Worm (Caenorhabditis elegans) whole organism, L3 larva: ENCODE results near the gene Y17G9B.11.

Experiments
- R02D3.7 ChIP-seq: fragments of 150-350 bp; optimal IDR thresholded peaks from 2 replicates; lab custom pipeline; 2014; ENCODE audit warnings: missing biosample characterization, missing genetic modification characterization
- aly-2 ChIP-seq: fragments of 150-350 bp; optimal IDR thresholded peaks from 2 replicates; lab custom pipeline; 2014; ENCODE audit warnings: missing biosample characterization, missing genetic modification characterization
- ceh-28 ChIP-seq: fragments of 150-350 bp; optimal IDR thresholded peaks from 2 replicates; lab custom pipeline; 2014; ENCODE audit warnings: missing biosample characterization, missing genetic modification reagents, missing genetic modification characterization
- ceh-82 ChIP-seq: fragments of 150-350 bp; optimal IDR thresholded peaks from 2 replicates; lab custom pipeline; 2014; ENCODE audit warnings: missing biosample characterization, missing genetic modification characterization
- ceh-9 ChIP-seq: sonication (generic microtip); optimal IDR thresholded peaks from 2 replicates; lab custom pipeline; 2018; ENCODE audit warnings: missing biosample characterization, missing genetic modification characterization
- daf-12 ChIP-seq: fragments of 150-350 bp; optimal IDR thresholded peaks from 2 replicates; lab custom pipeline; 2014; ENCODE audit warnings: missing biosample characterization, missing genetic modification reagents, missing genetic modification characterization
- egl-27 ChIP-seq: sonication (generic microtip); optimal IDR thresholded peaks from 4 replicates; lab custom pipeline; 2017; ENCODE audit warnings: missing biosample characterization, missing genetic modification reagents, missing genetic modification characterization
- egl-5 ChIP-seq: fragments of 150-350 bp; optimal IDR thresholded peaks from 2 replicates; lab custom pipeline; 2017; ENCODE audit warnings: missing biosample characterization, missing genetic modification reagents, missing genetic modification characterization, inconsistent platforms
- eor-1 ChIP-seq, 2 experiments: fragments of 150-350 bp; optimal IDR thresholded peaks; 2 replicates each; lab custom pipeline; 2014 to 2018; ENCODE audit warnings: missing biosample characterization in 2 of 2, missing genetic modification characterization in 2 of 2
- lin-15B ChIP-seq: fragments of 150-350 bp; optimal IDR thresholded peaks from 2 replicates; lab custom pipeline; 2014; ENCODE audit warnings: missing biosample characterization, missing genetic modification characterization
- mdl-1 ChIP-seq: fragments of 150-350 bp; optimal IDR thresholded peaks from 2 replicates; lab custom pipeline; 2014; ENCODE audit warnings: missing biosample characterization, missing genetic modification characterization
- mml-1 ChIP-seq: fragments of 150-350 bp; sonication (generic microtip); optimal IDR thresholded peaks from 3 replicates; lab custom pipeline; 2014; ENCODE audit warnings: missing biosample characterization, missing genetic modification characterization
- nfya-1 ChIP-seq: sonication (generic microtip); optimal IDR thresholded peaks from 2 replicates; lab custom pipeline; 2017; ENCODE audit warnings: missing genetic modification characterization, mild to moderate bottlenecking, missing compliant biosample characterization, antibody characterized with exemption, moderate library complexity; ENCODE audit not compliant: insufficient read depth
- nhr-12 ChIP-seq: fragments of 150-350 bp; optimal IDR thresholded peaks from 2 replicates; lab custom pipeline; 2014; ENCODE audit warnings: missing biosample characterization, missing genetic modification characterization
- nhr-25 ChIP-seq: sonication (generic microtip); optimal IDR thresholded peaks from 2 replicates; lab custom pipeline; 2017; ENCODE audit warnings: missing biosample characterization, missing genetic modification characterization
- nhr-28 ChIP-seq: fragments of 150-350 bp; optimal IDR thresholded peaks from 2 replicates; lab custom pipeline; 2014; ENCODE audit warnings: missing biosample characterization, missing genetic modification characterization
- nhr-67 ChIP-seq: fragments of 150-350 bp; optimal IDR thresholded peaks from 2 replicates; lab custom pipeline; 2014; ENCODE audit warnings: missing biosample characterization, missing genetic modification characterization
- sea-2 ChIP-seq: fragments of 150-350 bp; sonication (generic microtip); optimal IDR thresholded peaks from 4 replicates; lab custom pipeline; 2014; ENCODE audit warnings: missing biosample characterization, missing genetic modification reagents, missing genetic modification characterization
- skn-1 ChIP-seq: fragments of 150-350 bp; optimal IDR thresholded peaks from 2 replicates; lab custom pipeline; 2014; ENCODE audit warnings: missing biosample characterization, missing genetic modification characterization
- tbx-2 ChIP-seq: sonication (generic microtip); optimal IDR thresholded peaks from 2 replicates; lab custom pipeline; 2016; ENCODE audit warnings: mild to moderate bottlenecking, missing genetic modification characterization, missing compliant biosample characterization

The Y17G9B.11 gene

ce11 chrIV:4802494-4802893 is 46.1 kb downstream of the Y17G9B.11 start, which contains the start of gene dpf-7:
Gene dpf-7 (minus strand): TSS chrIV:4802594.
- no peak for TF ChIP-seq nhr-67 (tag; lab: Kevin White, UChicago)
- TF ChIP-seq nhr-28 (tag; lab: Kevin White, UChicago), result no peak
- TF ChIP-seq, all 47 proteins: peak for 0

- no peak for TF ChIP-seq aly-2
- TF ChIP-seq sea-2 (GFP tag; lab: Kevin White, UChicago), result no peak
- TF ChIP-seq tbx-2 (tag; lab: Kevin White, UChicago), result no peak
- TF ChIP-seq mml-1 (tag; lab: Kevin White, UChicago), result no peak
- TF ChIP-seq skn-1 (tag; lab: Kevin White, UChicago), result no peak
- TF ChIP-seq R02D3.7 (tag; lab: Kevin White, UChicago), result no peak
- no peak for TF ChIP-seq ceh-82 (tag; lab: Kevin White, UChicago)
- TF ChIP-seq daf-12 (tag; lab: Kevin White, UChicago), result no peak
- no peak for TF ChIP-seq egl-27 (tag; lab: Kevin White, UChicago)
- no peak for TF ChIP-seq ceh-28 (tag; lab: Kevin White, UChicago)
- no peak for TF ChIP-seq egl-5 (tag; lab: Kevin White, UChicago)
- TF ChIP-seq nhr-67 (tag; lab: Kevin White, UChicago), result no peak
- TF ChIP-seq nhr-12 (tag; lab: Kevin White, UChicago), result no peak
- no peak for TF ChIP-seq nhr-25 (tag; lab: Kevin White, UChicago)
- no peak for TF ChIP-seq lin-15B
- TF ChIP-seq mdl-1 (tag; lab: Kevin White, UChicago), result no peak
- no peak for TF ChIP-seq eor-1 (tag; optimal IDR thresholded peaks at IDR 0.05; lab: Kevin White, UChicago)
- no peak for TF ChIP-seq nfya-1
- no peak for TF ChIP-seq ceh-9 (tag; lab: Kevin White, UChicago)
- TF ChIP-seq, all 47 proteins: peak for 0
Measured at ce11 chrIV:4806486-4806885, 50.1 kb downstream of the Y17G9B.11 start, which contains the start of gene dpf-5. Gene dpf-5 (minus strand): TSS chrIV:4806586.
